Fruit fly (Drosophila melanogaster): ENCODE data around the gene CG14535.

- TF ChIP-seq Sin3A (optimal IDR thresholded peaks at IDR 0.05) (no peak), psq (optimal IDR thresholded peaks at IDR 0.05) (no peak), insv (optimal IDR thresholded peaks at IDR 0.05) (no peak)
These were observed 5.8 kb downstream of the CG14535 start for dm6 chr2L:7849472-7849871.

Data from Kc167 (cell line).